Worm (Caenorhabditis elegans): Measurements from ENCODE around the gene cdk-12.

DNA sequence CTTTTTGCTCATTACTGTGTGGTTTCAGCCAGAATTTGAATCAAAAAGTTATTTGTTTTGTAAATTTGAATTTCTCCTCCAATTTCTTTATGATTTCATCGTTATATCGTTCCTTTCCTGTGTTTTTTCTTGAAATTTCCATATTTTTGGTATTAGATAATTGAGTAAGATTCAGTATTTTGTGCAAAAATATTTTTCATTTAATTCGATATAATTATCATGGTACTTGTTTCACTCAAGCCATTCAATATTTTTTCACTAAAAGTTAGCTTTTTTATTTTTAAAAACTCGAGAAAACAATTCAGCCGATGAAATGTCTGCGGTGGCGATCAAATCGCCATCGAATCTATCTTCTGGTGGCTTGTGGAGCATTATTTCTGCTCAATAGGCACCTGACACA lies 12.2 kb downstream of the cdk-12 start, which contains the start of gene hse-5:
- TF ChIP-seq aly-2 (tag; optimal IDR thresholded peaks at IDR 0.05), result no peak
- no peak for TF ChIP-seq ama-1 (optimal IDR thresholded peaks at IDR 0.05)
- TF ChIP-seq lin-13 (GFP tag; optimal IDR thresholded peaks at IDR 0.05), result no peak
- TF ChIP-seq isw-1 (GFP tag; IDR thresholded peaks at IDR 0.05), result no peak
- no peak for TF ChIP-seq unc-86 (tag; optimal IDR thresholded peaks at IDR 0.05)
- TF ChIP-seq snu-23 (GFP tag; optimal IDR thresholded peaks at IDR 0.05), result no peak

Measured in whole organism, L1 larva.